Fruit fly (Drosophila melanogaster) whole organism, embryonic: ENCODE measurements around the gene CG1840.

Source experiments
- ATbp ChIP-seq: fragments of 200-800 bp; sonication (Bioruptor generic); optimal IDR thresholded peaks from 2 replicates; lab custom pipeline; 2017; ENCODE audit warnings: missing biosample characterization, mild to moderate bottlenecking, missing genetic modification characterization, missing genetic modification reagents
- Bgb ChIP-seq: fragments of 200-800 bp; sonication (Bioruptor generic); IDR thresholded peaks from 2 replicates; pipeline ENCODE4 v1.3.6; 2022; ENCODE audit warnings: missing biosample characterization, missing genetic modification characterization; ENCODE audit not compliant: partially characterized antibody
- CG10209 ChIP-seq: fragments of 200-800 bp; sonication (Bioruptor generic); optimal IDR thresholded peaks from 3 replicates; lab custom pipeline; 2017; ENCODE audit warnings: missing biosample characterization, mild to moderate bottlenecking, missing genetic modification characterization, missing genetic modification reagents
- CG10267 ChIP-seq: fragments of 200-800 bp; sonication (Bioruptor generic); optimal IDR thresholded peaks from 2 replicates; lab custom pipeline; 2018; ENCODE audit warnings: missing biosample characterization, mild to moderate bottlenecking, missing genetic modification characterization, moderate library complexity
- CG11695 ChIP-seq: fragments of 200-800 bp; sonication (Bioruptor generic); IDR thresholded peaks from 3 replicates; pipeline ENCODE4 v1.3.6; 2022; ENCODE audit warnings: missing biosample characterization, missing genetic modification characterization
- CG3065 ChIP-seq: fragments of 200-800 bp; sonication (Bioruptor generic); optimal IDR thresholded peaks from 2 replicates; lab custom pipeline; 2016; ENCODE audit warnings: missing biosample characterization, missing genetic modification characterization
- CG3281 ChIP-seq: fragments of 200-800 bp; sonication (Bioruptor generic); optimal IDR thresholded peaks from 3 replicates; lab custom pipeline; 2017; ENCODE audit warnings: missing biosample characterization, mild to moderate bottlenecking, missing genetic modification characterization
- CG33557 ChIP-seq: fragments of 200-800 bp; sonication (Bioruptor generic); optimal IDR thresholded peaks from 2 replicates; lab custom pipeline; 2019; ENCODE audit warnings: missing biosample characterization, mild to moderate bottlenecking, missing genetic modification characterization, moderate library complexity
- CG3838 ChIP-seq: fragments of 200-800 bp; sonication (Bioruptor generic); optimal IDR thresholded peaks from 3 replicates; lab custom pipeline; 2016; ENCODE audit warnings: missing biosample characterization, missing genetic modification characterization
- CG6791 ChIP-seq: fragments of 200-800 bp; sonication (Bioruptor generic); IDR thresholded peaks from 3 replicates; pipeline ENCODE4 v1.3.6; 2022; ENCODE audit warnings: missing biosample characterization, missing genetic modification characterization; ENCODE audit not compliant: partially characterized antibody
- CG8944 ChIP-seq: fragments of 200-800 bp; sonication (Bioruptor generic); optimal IDR thresholded peaks from 3 replicates; lab custom pipeline; 2016; ENCODE audit warnings: missing biosample characterization, missing genetic modification characterization
- CTCF ChIP-seq: fragments of 200-800 bp; sonication (Bioruptor generic); optimal IDR thresholded peaks from 2 replicates; lab custom pipeline; 2017; ENCODE audit warnings: missing biosample characterization, mild to moderate bottlenecking, missing genetic modification characterization, moderate library complexity
- Camta ChIP-seq: fragments of 200-800 bp; sonication (Bioruptor generic); optimal IDR thresholded peaks from 2 replicates; lab custom pipeline; 2016; ENCODE audit warnings: missing biosample characterization, missing genetic modification characterization
- Dek ChIP-seq: fragments of 200-800 bp; sonication (Bioruptor generic); optimal IDR thresholded peaks from 3 replicates; lab custom pipeline; 2019; ENCODE audit warnings: missing biosample characterization, mild to moderate bottlenecking, missing genetic modification characterization, moderate library complexity
- Doc3 ChIP-seq: fragments of 200-800 bp; sonication (Bioruptor generic); IDR thresholded peaks from 3 replicates; pipeline ENCODE4 v1.3.6; 2022; ENCODE audit warnings: missing biosample characterization, missing genetic modification characterization; ENCODE audit not compliant: partially characterized antibody
- Dref ChIP-seq: fragments of 200-800 bp; sonication (Bioruptor generic); IDR thresholded peaks from 2 replicates; pipeline ENCODE4 v1.3.6; 2022; ENCODE audit warnings: missing biosample characterization, missing genetic modification characterization
- E2f2 ChIP-seq: fragments of 200-800 bp; sonication (Bioruptor generic); IDR thresholded peaks from 2 replicates; pipeline ENCODE4 v1.3.6; 2022; ENCODE audit warnings: missing biosample characterization, missing genetic modification characterization
- H15 ChIP-seq: fragments of 200-800 bp; sonication (Bioruptor generic); IDR thresholded peaks from 3 replicates; pipeline ENCODE4 v1.3.6; 2022; ENCODE audit warnings: missing biosample characterization, missing genetic modification characterization
- HHEX ChIP-seq: fragments of 200-800 bp; sonication (Bioruptor generic); optimal IDR thresholded peaks from 3 replicates; lab custom pipeline; 2017; ENCODE audit warnings: missing biosample characterization, mild to moderate bottlenecking, missing genetic modification characterization, missing genetic modification reagents
- Mad ChIP-seq: fragments of 200-800 bp; sonication (Bioruptor generic); optimal IDR thresholded peaks from 2 replicates; lab custom pipeline; 2016; ENCODE audit warnings: missing biosample characterization, missing genetic modification characterization
- Nf-YB ChIP-seq: fragments of 200-800 bp; sonication (Bioruptor generic); optimal IDR thresholded peaks from 3 replicates; lab custom pipeline; 2019; ENCODE audit warnings: missing biosample characterization, mild to moderate bottlenecking, missing genetic modification characterization, moderate library complexity
- Ravus ChIP-seq: fragments of 200-800 bp; sonication (Bioruptor generic); IDR thresholded peaks from 2 replicates; pipeline ENCODE4 v1.3.6; 2022; ENCODE audit warnings: missing biosample characterization, missing genetic modification characterization
- Sox100B ChIP-seq: fragments of 200-800 bp; sonication (Bioruptor generic); optimal IDR thresholded peaks from 3 replicates; lab custom pipeline; 2018; ENCODE audit warnings: missing biosample characterization, mild to moderate bottlenecking, missing genetic modification characterization
- Xbp1 ChIP-seq: fragments of 200-800 bp; sonication (Bioruptor generic); optimal IDR thresholded peaks from 3 replicates; lab custom pipeline; 2016; ENCODE audit warnings: missing biosample characterization, mild to moderate bottlenecking, missing genetic modification characterization
- caup ChIP-seq: fragments of 200-800 bp; sonication (Bioruptor generic); optimal IDR thresholded peaks from 3 replicates; lab custom pipeline; 2017; ENCODE audit warnings: missing biosample characterization, mild to moderate bottlenecking, missing genetic modification characterization, moderate library complexity; ENCODE audit not compliant: severe bottlenecking
- chinmo ChIP-seq: fragments of 200-800 bp; sonication (Bioruptor generic); IDR thresholded peaks from 4 replicates; pipeline ENCODE4 v1.3.6; 2022; ENCODE audit warnings: missing biosample characterization, missing genetic modification characterization; ENCODE audit not compliant: partially characterized antibody
- cwo ChIP-seq: fragments of 200-800 bp; sonication (Bioruptor generic); optimal IDR thresholded peaks from 3 replicates; lab custom pipeline; 2017; ENCODE audit warnings: missing biosample characterization, missing genetic modification characterization, mild to moderate bottlenecking, moderate library complexity, missing genetic modification reagents
- da ChIP-seq: fragments of 200-800 bp; sonication (Bioruptor generic); optimal IDR thresholded peaks from 2 replicates; lab custom pipeline; 2016; ENCODE audit warnings: missing biosample characterization, missing genetic modification characterization
- emc ChIP-seq: fragments of 200-800 bp; sonication (Bioruptor generic); optimal IDR thresholded peaks from 2 replicates; lab custom pipeline; 2016; ENCODE audit warnings: missing biosample characterization, missing genetic modification characterization
- ewg ChIP-seq: fragments of 200-800 bp; sonication (Bioruptor generic); optimal IDR thresholded peaks from 3 replicates; lab custom pipeline; 2017; ENCODE audit warnings: mild to moderate bottlenecking, missing biosample characterization, missing genetic modification reagents, missing genetic modification characterization
- fd96Cb ChIP-seq: fragments of 200-800 bp; sonication (Bioruptor generic); optimal IDR thresholded peaks from 2 replicates; lab custom pipeline; 2018; ENCODE audit warnings: missing biosample characterization, mild to moderate bottlenecking, missing genetic modification characterization, moderate library complexity
- fru ChIP-seq: fragments of >200 bp; optimal IDR thresholded peaks from 2 replicates; lab custom pipeline; 2017
- insv ChIP-seq, 2 experiments: fragments of 200-800 bp; sonication (Bioruptor generic); optimal IDR thresholded peaks; 3 replicates each; lab custom pipeline; 2016 to 2018; ENCODE audit warnings: missing biosample characterization in 2 of 2, missing genetic modification characterization in 2 of 2
- oc ChIP-seq: fragments of 200-800 bp; sonication (Bioruptor generic); optimal IDR thresholded peaks from 2 replicates; lab custom pipeline; 2018; ENCODE audit warnings: missing biosample characterization, mild to moderate bottlenecking, missing genetic modification characterization, moderate library complexity
- scrt ChIP-seq: fragments of 200-800 bp; sonication (Bioruptor generic); optimal IDR thresholded peaks from 2 replicates; lab custom pipeline; 2018; ENCODE audit warnings: missing biosample characterization, mild to moderate bottlenecking, missing genetic modification characterization, moderate library complexity
- shn ChIP-seq: fragments of 200-800 bp; sonication (Bioruptor generic); optimal IDR thresholded peaks from 3 replicates; lab custom pipeline; 2016; ENCODE audit warnings: missing biosample characterization, missing genetic modification characterization
- sisA ChIP-seq: fragments of 200-800 bp; sonication (Bioruptor generic); IDR thresholded peaks from 2 replicates; pipeline ENCODE4 v1.3.6; 2022; ENCODE audit warnings: missing biosample characterization, missing genetic modification characterization
- slbo ChIP-seq: fragments of 200-800 bp; sonication (Bioruptor generic); IDR thresholded peaks from 2 replicates; pipeline ENCODE4 v1.3.6; 2022; ENCODE audit warnings: missing biosample characterization, missing genetic modification characterization
- tx ChIP-seq: fragments of 200-800 bp; sonication (Bioruptor generic); optimal IDR thresholded peaks from 2 replicates; lab custom pipeline; 2016; ENCODE audit warnings: missing biosample characterization, missing genetic modification characterization
- usp ChIP-seq: fragments of >200 bp; optimal IDR thresholded peaks from 2 replicates; lab custom pipeline; 2017; ENCODE audit warnings: missing biosample characterization, missing genetic modification characterization

CG1840 gene

dm6 chrX:11905144-11905543, 17.0 kb downstream of the CG1840 start, which contains the start of gene Upf1 (continued):
- TF ChIP-seq caup (GFP tag; lab: Kevin White, UChicago) (no peak), Camta (GFP tag; lab: Kevin White, UChicago) (no peak), CG33557 (GFP tag; lab: Kevin White, UChicago) (no peak), CG3838 (GFP tag; lab: Kevin White, UChicago) (no peak), insv (GFP tag; optimal IDR thresholded peaks at IDR 0.05; lab: Kevin White, UChicago) (no peak), CG10267 (tag; lab: Kevin White, UChicago) (peak; percentile 82), HHEX (GFP tag; lab: Kevin White, UChicago) (no peak), ewg (GFP tag; lab: Kevin White, UChicago) (no peak), emc (GFP tag; lab: Kevin White, UChicago) (no peak), fd96Cb (tag; lab: Kevin White, UChicago) (no peak), CTCF (GFP tag; lab: Kevin White, UChicago) (no peak), Mad (GFP tag; lab: Kevin White, UChicago) (no peak), tx (no peak), shn (GFP tag; lab: Kevin White, UChicago) (no peak), cwo (GFP tag; lab: Kevin White, UChicago) (no peak), sisA (GFP tag; lab: Robert Waterston, UW) (no peak), usp (no peak), Ravus (GFP tag; lab: Robert Waterston, UW) (no peak), chinmo (GFP tag; lab: Robert Waterston, UW) (peak; percentile 91; the same call in 3 of the 4 replicates), fru (lab: Kevin White, UChicago) (no peak), Dek (no peak), CG3065 (GFP tag; lab: Kevin White, UChicago) (no peak), H15 (GFP tag; lab: Robert Waterston, UW) (no peak), scrt (GFP tag; lab: Kevin White, UChicago) (no peak), CG6791 (GFP tag; lab: Robert Waterston, UW) (peak; percentile 95), CG8944 (GFP tag; lab: Kevin White, UChicago) (no peak), slbo (GFP tag; lab: Robert Waterston, UW) (peak; percentile 45; the same call in 1 of the 2 replicates), da (no peak), CG3281 (GFP tag; lab: Kevin White, UChicago) (no peak), ATbp (GFP tag; lab: Kevin White, UChicago) (no peak), Sox100B (GFP tag; lab: Kevin White, UChicago) (no peak), Bgb (GFP tag; lab: Robert Waterston, UW) (peak; percentile 95), CG10209 (GFP tag; lab: Kevin White, UChicago) (no peak), Xbp1 (peak; percentile 29), Dref (GFP tag; lab: Robert Waterston, UW) (peak; percentile 81)

dm6 chrX:11906818-11907281, 18.7 kb downstream of the CG1840 start, which contains the start of gene CG43156:
CG43156 (minus strand) TSS chrX:11906868.
- TF ChIP-seq Doc3 (GFP tag; lab: Robert Waterston, UW) (no peak), Nf-YB (GFP tag; lab: Kevin White, UChicago) (no peak), E2f2 (GFP tag; lab: Robert Waterston, UW) (no peak), CG11695 (0 out of 3 replicates have a peak, but pooled peaks have one; percentile 7), oc (no peak)
